Worm (Caenorhabditis elegans): Measurements from ENCODE around the gene gpa-9.

gpa-9 gene

DNA sequence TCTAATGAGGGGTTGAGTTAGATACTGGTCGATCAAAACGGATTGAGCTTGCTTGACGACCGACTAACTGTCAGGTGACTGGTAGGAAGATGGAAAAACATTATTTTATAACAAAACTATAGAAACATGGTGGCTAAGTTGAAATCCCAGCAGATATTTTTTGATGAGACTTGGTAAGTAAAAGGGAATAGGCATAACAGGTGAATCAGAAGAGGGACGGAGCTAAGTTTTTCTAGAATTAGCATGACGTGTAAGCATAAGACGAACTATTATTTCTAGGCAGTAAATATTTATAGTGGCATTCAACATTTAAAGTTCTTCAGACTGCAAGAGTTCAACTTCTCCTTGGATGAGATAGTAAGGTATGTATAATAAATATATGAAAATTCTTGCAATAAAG, 4.6 kb downstream of the gpa-9 start, which contains the start of gene F56H9.8:
Gene F56H9.8, plus strand, starts transcription at position 301 of the 400 bp plus-strand sequence.
- TF ChIP-seq drap-1 (GFP tag; optimal IDR thresholded peaks at IDR 0.05) (no peak), lsy-2 (tag; optimal IDR thresholded peaks at IDR 0.05) (no peak), snpc-4 (tag; optimal IDR thresholded peaks at IDR 0.05) (no peak), pha-4 (tag; optimal IDR thresholded peaks at IDR 0.05) (no peak), unc-120 (tag; optimal IDR thresholded peaks at IDR 0.05; ENCODE audit: poor library complexity, severe bottlenecking) (no peak), blmp-1 (tag; optimal IDR thresholded peaks at IDR 0.05) (no peak), nhr-76 (tag; optimal IDR thresholded peaks at IDR 0.05) (no peak), sptf-1 (tag; optimal IDR thresholded peaks at IDR 0.05) (no peak), ceh-43 (GFP tag; optimal IDR thresholded peaks at IDR 0.05) (no peak)

DNA sequence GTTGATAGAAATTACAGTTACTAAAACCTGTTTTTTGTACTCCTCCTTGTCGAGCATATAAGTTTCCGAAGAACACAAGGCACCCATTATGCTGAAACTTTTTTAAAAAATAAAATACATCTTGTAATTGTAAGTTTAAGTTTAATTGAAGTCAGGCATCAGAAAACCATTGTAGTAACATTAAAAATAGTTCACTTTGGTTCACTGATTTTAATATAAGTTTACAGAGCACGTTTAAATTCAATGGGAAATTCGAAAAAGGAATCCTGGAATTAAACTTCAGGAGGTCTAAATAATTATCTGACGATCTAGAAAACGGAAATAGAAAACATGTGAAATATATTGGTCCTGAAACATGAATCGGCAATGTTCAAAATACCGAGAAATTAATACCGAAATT, 8.7 kb downstream of the gpa-9 start, which contains the start of gene gpa-8:
Gene gpa-8, minus strand, starts transcription at position 101 of the 400 bp plus-strand sequence.
- no peak for TF ChIP-seq ceh-83 (GFP tag; optimal IDR thresholded peaks at IDR 0.05)
- no peak for TF ChIP-seq blmp-1 (tag; optimal IDR thresholded peaks at IDR 0.05)
- no peak for TF ChIP-seq M03D4.4 (tag; optimal IDR thresholded peaks at IDR 0.05)
- TF ChIP-seq nhr-2 (tag; optimal IDR thresholded peaks at IDR 0.05), result no peak
- TF ChIP-seq lsy-2 (tag; optimal IDR thresholded peaks at IDR 0.05), result no peak
- TF ChIP-seq hlh-1 (tag; optimal IDR thresholded peaks at IDR 0.05), result no peak
- no peak for TF ChIP-seq zip-8 (tag; optimal IDR thresholded peaks at IDR 0.05)
- TF ChIP-seq mls-2 (tag; optimal IDR thresholded peaks at IDR 0.05), result no peak
- TF ChIP-seq mep-1 (tag; optimal IDR thresholded peaks at IDR 0.05), result no peak
- TF ChIP-seq lin-13 (tag; optimal IDR thresholded peaks at IDR 0.05), result no peak
- TF ChIP-seq nhr-28 (tag; optimal IDR thresholded peaks at IDR 0.05), result no peak
- no peak for TF ChIP-seq nhr-237 (tag; optimal IDR thresholded peaks at IDR 0.05)
- no peak for TF ChIP-seq ham-2 (GFP tag; optimal IDR thresholded peaks at IDR 0.05)
- no peak for TF ChIP-seq snpc-4 (tag; optimal IDR thresholded peaks at IDR 0.05)
- TF ChIP-seq unc-62 (GFP tag; optimal IDR thresholded peaks at IDR 0.05), result no peak
- no peak for TF ChIP-seq pha-4 (tag; optimal IDR thresholded peaks at IDR 0.05)
- TF ChIP-seq flh-1 (GFP tag; optimal IDR thresholded peaks at IDR 0.05), result no peak
- no peak for TF ChIP-seq sem-2 (GFP tag; optimal IDR thresholded peaks at IDR 0.05)
- no peak for TF ChIP-seq bed-3 (GFP tag; optimal IDR thresholded peaks at IDR 0.05)
- no peak for TF ChIP-seq tbx-8 (GFP tag; optimal IDR thresholded peaks at IDR 0.05)

DNA sequence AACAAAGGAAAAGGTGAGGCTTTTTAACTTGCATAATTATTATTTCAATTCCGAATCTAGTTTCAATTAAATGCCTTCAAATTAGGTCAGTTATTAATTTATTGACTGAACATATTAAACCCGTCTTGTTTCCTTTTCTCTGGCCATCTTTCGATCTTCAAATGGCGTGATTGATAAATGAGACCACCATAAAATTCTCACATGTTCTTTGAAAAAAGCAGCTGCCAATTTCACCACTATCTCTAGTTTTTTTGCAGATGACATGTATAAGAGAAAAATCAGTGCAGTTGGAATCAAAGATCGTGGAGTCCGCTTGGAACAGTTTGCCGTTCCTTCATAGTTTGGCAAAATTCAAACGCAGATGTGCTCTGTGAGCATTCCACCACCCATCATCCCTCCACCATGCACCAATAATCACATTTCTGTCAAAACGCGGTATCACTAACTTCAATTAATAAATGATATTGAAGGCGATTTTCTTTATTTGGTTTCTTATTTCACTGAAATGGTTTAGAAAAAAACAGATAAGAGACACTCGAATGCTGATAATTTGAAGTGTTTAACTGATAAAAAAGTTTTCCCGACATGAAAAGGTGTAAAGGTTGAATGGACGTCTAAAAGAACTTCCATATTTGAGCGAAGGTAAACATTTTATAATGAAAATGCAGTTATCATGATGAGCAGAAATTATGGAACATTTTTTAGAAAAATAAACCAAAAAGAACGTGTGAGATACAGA, 11.2 kb downstream of the gpa-9 start:
- no peak for TF ChIP-seq lsy-2 (tag; optimal IDR thresholded peaks at IDR 0.05)
- TF ChIP-seq sptf-1 (tag; optimal IDR thresholded peaks at IDR 0.05), result no peak
- TF ChIP-seq pha-4 (tag; optimal IDR thresholded peaks at IDR 0.05), result no peak
- TF ChIP-seq nhr-28 (tag; optimal IDR thresholded peaks at IDR 0.05), result no peak
- TF ChIP-seq flh-1 (GFP tag; optimal IDR thresholded peaks at IDR 0.05), result no peak

DNA sequence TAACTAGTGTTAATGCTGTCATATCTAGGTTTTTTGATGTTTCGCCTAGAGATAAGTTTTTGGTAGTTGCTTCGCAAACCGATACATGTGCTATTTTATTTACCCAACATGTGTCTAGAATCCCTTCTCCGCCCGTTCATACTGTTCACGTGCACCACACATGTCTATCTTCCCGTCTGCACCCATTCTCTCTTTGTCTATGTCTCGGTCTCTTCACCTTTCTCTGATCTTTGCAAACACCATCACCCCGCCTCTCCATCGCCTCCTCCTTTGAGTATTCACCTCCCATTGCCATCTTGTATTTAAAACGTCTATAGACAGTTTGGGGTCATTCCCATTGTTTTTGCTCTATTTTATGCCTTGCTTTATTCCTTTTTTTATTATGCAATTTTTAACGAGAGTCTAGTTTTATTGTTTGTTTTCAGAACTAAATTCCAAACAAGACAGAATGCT, 11.8 kb downstream of the gpa-9 start, which contains the start of gene F56H9.2:
Gene F56H9.2, plus strand, starts transcription at position 426 of the 453 bp plus-strand sequence.
- TF ChIP-seq ceh-83 (GFP tag; optimal IDR thresholded peaks at IDR 0.05) (no peak), hlh-1 (tag; optimal IDR thresholded peaks at IDR 0.05) (no peak), lin-13 (tag; optimal IDR thresholded peaks at IDR 0.05) (no peak), sptf-1 (tag; optimal IDR thresholded peaks at IDR 0.05) (no peak), elt-3 (tag; optimal IDR thresholded peaks at IDR 0.05) (peak; percentile 61), lsy-2 (tag; optimal IDR thresholded peaks at IDR 0.05) (peak; percentile 18), ham-2 (GFP tag; optimal IDR thresholded peaks at IDR 0.05) (no peak), snpc-4 (tag; optimal IDR thresholded peaks at IDR 0.05) (no peak), unc-62 (GFP tag; optimal IDR thresholded peaks at IDR 0.05) (peak; percentile 25), mls-2 (tag; optimal IDR thresholded peaks at IDR 0.05) (no peak), ceh-39 (tag; optimal IDR thresholded peaks at IDR 0.05) (peak; percentile 17), pha-4 (tag; optimal IDR thresholded peaks at IDR 0.05) (peak; percentile 71), bed-3 (GFP tag; optimal IDR thresholded peaks at IDR 0.05) (no peak), nhr-2 (tag; optimal IDR thresholded peaks at IDR 0.05) (peak; percentile 55), mep-1 (tag; optimal IDR thresholded peaks at IDR 0.05) (peak; percentile 4), ces-1 (GFP tag; optimal IDR thresholded peaks at IDR 0.05) (no peak), nhr-237 (tag; optimal IDR thresholded peaks at IDR 0.05) (no peak), drap-1 (GFP tag; optimal IDR thresholded peaks at IDR 0.05) (no peak)

ce11 chrV:12636248-12636647, 12.9 kb downstream of the gpa-9 start:
- TF ChIP-seq unc-120 (tag; optimal IDR thresholded peaks at IDR 0.05; ENCODE audit: poor library complexity, severe bottlenecking) (no peak), snpc-4 (tag; optimal IDR thresholded peaks at IDR 0.05) (no peak), lin-13 (tag; optimal IDR thresholded peaks at IDR 0.05) (no peak), cnd-1 (tag; optimal IDR thresholded peaks at IDR 0.05) (no peak), drap-1 (GFP tag; optimal IDR thresholded peaks at IDR 0.05) (no peak), mls-2 (tag; optimal IDR thresholded peaks at IDR 0.05) (no peak), bed-3 (GFP tag; optimal IDR thresholded peaks at IDR 0.05) (no peak), pha-4 (tag; optimal IDR thresholded peaks at IDR 0.05) (no peak), elt-3 (tag; optimal IDR thresholded peaks at IDR 0.05) (no peak), nhr-2 (tag; optimal IDR thresholded peaks at IDR 0.05) (no peak), unc-62 (GFP tag; optimal IDR thresholded peaks at IDR 0.05) (no peak), ztf-11 (tag; optimal IDR thresholded peaks at IDR 0.05) (no peak), mab-5 (tag; optimal IDR thresholded peaks at IDR 0.05) (no peak), nhr-28 (tag; optimal IDR thresholded peaks at IDR 0.05) (no peak), ceh-83 (GFP tag; optimal IDR thresholded peaks at IDR 0.05) (no peak), nhr-237 (tag; optimal IDR thresholded peaks at IDR 0.05) (no peak), tbx-8 (GFP tag; optimal IDR thresholded peaks at IDR 0.05) (no peak), zip-8 (tag; optimal IDR thresholded peaks at IDR 0.05) (no peak)
